Fruit fly (Drosophila melanogaster) ovary, adult (tissue): Measurements from ENCODE around the gene CG7991.
A peak's percentile ranks its signal among the peaks of the same experiment; 100 is the strongest.

Source experiments
- CG17801 ChIP-seq: fragments of 200-800 bp; optimal IDR thresholded peaks from 2 replicates; lab custom pipeline; 2019; ENCODE audit warnings: missing biosample characterization, mild to moderate bottlenecking, missing genetic modification characterization, moderate library complexity; ENCODE audit not compliant: partially characterized antibody

The CG7991 gene

DNA sequence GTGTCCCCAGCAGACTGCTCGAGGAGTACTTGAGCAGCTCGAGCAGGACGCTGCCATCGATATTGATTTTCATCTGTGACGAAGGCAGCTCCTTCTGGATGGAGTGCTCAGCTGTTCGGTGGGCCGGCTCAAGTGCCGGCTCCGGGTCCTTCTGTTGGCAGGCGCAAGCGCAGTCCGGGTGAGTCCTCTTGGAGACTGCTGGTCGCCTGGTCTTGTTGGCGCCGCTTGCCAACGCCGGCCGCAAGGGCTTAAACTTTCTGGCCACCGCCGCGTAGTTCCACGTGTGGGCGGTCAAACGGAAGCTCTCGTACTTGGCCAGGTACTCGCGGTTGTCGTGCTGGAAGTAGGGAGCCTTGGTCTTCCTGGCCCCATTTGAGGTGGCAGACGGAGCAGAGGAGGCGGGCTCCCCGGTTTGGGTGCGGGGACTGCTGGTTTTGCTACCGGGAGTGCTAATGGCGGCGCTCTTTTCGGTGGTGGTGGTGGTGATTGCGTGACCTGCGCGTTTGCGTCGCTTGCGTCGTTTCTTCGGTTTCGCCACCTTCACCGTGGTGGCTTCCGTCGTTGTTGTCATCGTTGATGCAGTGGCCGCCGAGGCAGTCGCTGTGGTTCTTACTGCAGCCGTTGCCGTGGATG is 12.7 kb upstream of the CG7991 start:
- no peak for TF ChIP-seq CG17801 (GFP tag; lab: Kevin White, UChicago)

DNA sequence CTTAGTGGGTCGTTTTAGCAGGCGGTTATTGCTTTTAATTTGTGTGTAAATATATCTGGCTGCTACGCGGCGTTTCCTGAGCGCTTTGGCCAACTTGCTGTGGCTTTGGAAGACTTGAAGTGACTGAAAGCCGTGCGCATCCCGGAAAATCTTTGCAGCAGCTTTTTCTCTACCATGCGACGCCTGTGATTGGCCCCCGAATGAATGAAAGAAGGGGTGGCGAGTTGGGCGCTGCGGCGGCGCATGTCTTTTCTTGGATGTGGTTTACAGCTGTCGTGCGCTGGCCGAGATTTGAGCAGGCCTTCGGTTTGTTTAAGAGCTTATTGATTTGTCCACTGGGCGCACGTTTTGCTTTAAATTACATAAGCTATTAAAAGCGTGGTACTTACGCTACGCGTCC is 11.0 kb upstream of the CG7991 start:
- no peak for TF ChIP-seq CG17801 (GFP tag; lab: Kevin White, UChicago)

DNA sequence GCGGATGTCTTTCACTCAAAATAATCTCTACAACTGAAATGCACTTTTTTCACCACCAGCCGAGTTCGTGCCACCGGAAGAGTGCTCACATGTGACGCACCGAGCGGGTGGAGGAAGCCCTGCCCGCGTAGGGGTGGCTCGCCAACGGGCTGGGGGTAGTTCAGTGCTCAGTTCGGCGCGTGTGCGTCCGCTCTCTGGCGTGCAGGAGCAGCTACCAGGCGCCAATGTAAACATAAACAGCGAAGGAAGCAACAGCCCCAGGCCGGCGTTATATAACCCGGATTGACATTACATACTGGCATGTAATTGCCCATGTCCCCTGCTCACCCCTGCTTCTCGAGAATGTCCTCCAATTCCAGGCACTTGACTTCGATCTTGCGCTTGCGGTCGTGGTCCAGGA is 10.3 kb upstream of the CG7991 start:
- TF ChIP-seq CG17801 (GFP tag; lab: Kevin White, UChicago): no peak

DNA sequence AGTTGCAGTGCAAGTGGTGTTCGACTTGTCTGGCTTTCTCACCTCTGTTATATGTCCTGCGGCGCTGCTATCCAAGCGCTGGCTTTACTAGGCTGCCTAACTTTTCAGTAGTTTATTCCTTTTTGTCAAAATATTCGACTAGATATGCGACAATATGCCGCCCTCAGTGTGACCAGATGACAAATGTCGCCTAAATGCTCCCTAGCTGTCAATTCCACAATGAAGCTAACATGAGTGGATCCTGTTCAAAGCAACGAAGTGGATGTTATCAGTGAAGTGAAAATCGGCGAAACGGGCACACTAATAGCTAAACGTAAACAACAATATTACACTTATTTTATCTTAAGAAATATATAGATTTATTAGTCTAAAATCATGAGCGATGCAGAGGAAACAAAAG is 9.6 kb upstream of the CG7991 start, which contains the start of the genes Srrm234 and CG7974:
Gene Srrm234 (minus strand): TSS at position 189 of the 400 bp plus-strand sequence.
Gene CG7974 (plus strand): TSS at position 263 of the 400 bp plus-strand sequence.
- peak; percentile 15 for TF ChIP-seq CG17801 (GFP tag; lab: Kevin White, UChicago)

DNA sequence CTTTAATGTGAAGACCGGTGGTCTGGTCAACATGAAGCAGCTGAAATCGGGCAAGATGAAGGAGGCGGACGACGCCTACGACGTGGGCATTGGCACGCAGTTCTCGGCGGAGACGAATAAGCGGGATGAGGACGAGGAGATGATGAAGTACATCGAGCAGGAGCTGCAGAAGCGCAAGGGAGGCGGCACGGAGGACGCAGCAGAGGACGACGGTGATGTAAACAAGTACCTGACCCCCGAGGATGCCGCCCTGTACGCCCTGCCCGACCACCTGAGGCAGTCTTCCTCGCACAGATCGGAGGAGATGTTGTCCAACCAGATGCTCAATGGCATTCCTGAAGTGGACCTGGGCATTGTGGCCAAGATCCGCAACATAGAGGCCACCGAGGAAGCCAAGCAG is 9.0 kb upstream of the CG7991 start:
- TF ChIP-seq CG17801 (GFP tag; lab: Kevin White, UChicago): no peak

DNA sequence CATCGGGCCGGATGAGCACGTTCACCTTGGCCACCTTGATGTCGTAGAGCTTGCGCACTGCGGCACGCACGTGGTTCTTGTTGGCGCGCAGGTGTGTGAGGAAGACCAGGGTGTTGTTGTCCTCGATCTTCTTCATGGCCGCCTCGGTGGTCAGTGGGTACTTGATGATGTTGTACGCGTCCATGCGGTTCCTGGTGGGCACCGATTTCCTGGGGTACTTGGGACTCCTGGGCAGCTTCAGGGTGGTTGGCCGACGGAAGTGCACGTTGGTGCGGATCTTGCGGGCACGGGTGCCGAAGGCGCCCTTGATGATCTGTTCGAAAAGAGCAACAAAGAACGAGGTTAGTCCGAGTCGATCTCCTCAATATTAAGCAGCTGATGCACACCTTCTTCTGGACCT is 7.1 kb upstream of the CG7991 start:
- TF ChIP-seq CG17801 (GFP tag; lab: Kevin White, UChicago): no peak

DNA sequence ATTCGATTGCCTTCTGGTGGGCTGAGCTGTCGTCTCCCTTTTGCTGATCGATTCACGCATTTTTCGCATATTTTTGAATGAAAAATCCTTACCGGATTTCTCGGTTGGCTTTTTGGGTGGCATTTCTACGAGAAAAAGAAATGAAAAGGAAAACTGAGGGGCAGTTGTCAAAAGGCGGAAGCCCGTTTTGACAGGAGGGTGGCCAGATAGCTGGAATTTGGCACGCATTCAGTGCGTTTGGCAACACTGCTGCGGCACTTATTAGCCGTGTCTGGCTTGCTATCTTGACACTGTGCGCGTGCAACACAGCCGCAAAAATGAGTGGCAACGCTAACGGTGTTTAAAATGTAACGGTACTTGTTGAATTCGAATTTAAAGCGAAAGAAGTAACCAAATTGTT is 6.0 kb upstream of the CG7991 start, which contains the start of gene RpL23A:
Gene RpL23A (minus strand): TSS at position 151 of the 400 bp plus-strand sequence.
- peak; percentile 87 for TF ChIP-seq CG17801 (GFP tag; lab: Kevin White, UChicago)

DNA sequence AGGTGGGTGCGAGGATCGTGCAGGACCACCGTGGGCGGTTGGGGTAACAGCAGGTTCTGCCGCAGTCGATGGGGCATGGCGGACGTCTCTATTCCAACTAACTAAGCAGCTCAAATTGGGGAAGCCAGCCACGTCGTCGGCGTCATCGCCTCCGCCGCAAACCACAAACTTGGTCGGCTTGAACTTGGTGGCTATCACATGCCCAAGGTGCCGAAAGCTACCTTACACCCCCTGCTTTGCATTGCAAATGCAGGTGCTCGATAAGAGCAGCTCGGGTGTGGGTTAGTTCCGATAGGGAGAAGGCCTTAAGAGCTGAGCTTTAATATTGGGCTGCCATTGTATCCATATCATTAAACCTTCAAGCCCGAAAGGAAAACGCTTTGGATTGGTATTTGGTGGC is 4.5 kb upstream of the CG7991 start, which contains the start of gene RabX5:
Gene RabX5 (minus strand): TSS at position 101 of the 400 bp plus-strand sequence.
- no peak for TF ChIP-seq CG17801 (GFP tag; lab: Kevin White, UChicago)

DNA sequence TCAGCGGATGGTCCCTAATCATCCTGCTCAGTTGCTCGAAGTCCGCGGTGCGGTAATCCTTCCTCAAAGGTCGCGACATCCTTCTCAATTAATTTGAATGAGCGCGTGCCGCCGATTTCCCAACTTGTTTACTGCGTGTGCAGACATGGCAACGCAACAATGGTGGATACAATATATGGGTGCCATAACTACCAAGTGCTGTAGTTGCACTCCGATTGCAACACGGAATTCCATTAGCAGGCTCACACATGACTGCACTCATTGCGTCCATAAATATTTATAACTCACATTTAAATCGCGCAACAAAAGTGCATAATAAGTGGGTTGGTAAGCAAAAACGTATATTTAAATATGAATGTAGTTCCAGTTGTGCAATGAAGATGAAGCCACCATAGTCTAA is 1.9 kb upstream of the CG7991 start, which contains the start of gene CG13930:
Gene CG13930 (minus strand): TSS at position 101 of the 400 bp plus-strand sequence.
- TF ChIP-seq CG17801 (GFP tag; lab: Kevin White, UChicago): no peak

DNA sequence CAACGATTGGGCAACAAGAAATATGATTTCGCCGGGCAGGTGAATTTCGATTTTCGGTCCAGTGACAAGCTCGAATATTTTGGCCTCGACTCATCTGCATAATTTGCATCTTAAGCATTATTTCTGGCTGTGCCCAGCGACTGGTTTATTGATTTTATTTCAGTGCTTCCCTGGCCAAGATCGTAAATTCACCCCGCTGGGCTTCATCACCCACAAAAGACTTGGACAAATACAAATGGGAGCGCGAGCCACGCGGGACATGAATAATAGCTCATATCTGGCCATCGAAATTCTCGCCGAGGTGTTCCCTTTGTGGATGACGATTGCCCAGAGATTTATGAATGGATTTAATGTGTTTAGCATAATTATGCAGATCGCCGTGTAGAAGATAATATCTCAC is 733 bp downstream of the CG7991 start:
- no peak for TF ChIP-seq CG17801 (GFP tag; lab: Kevin White, UChicago)

DNA sequence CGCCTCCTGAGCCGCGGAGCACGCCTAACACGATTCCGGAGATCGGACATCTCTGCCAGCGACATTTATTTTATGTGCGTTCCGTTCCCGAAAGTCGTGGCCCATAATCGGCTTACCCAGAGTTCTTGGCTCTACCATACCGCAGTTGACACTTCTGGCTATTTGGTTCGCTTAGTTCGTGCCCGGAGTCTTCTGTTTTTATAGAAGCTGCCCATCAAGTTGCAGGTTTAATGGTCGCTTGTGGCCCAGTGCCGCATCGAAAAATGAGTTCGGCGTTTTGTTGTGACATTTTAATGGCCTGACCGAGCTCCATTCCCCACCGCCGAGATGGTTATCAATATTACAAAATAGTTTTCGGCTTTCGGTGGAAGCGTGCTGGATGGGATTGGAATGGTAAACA is 1.7 kb downstream of the CG7991 start:
- TF ChIP-seq CG17801 (GFP tag; lab: Kevin White, UChicago): no peak

DNA sequence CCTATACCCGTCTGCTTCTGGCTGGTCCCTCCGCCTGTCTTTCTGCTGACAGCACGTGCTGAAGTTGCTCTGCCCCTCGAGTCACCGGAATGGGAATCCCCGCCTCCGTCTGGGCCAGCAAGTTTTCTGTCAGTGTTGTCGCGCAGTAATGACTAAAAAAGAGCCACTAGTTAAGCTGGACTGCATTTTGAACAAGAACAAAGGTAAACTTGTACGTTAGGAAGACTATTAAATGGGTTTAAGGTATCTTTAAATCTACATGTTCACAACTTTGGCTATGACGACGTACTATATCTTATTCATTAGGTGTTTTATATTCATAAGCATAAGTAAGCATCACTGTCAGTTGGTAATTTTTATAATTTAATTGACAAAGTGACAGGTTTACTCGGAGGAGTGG is 4.9 kb downstream of the CG7991 start:
- TF ChIP-seq CG17801 (GFP tag; lab: Kevin White, UChicago): no peak

DNA sequence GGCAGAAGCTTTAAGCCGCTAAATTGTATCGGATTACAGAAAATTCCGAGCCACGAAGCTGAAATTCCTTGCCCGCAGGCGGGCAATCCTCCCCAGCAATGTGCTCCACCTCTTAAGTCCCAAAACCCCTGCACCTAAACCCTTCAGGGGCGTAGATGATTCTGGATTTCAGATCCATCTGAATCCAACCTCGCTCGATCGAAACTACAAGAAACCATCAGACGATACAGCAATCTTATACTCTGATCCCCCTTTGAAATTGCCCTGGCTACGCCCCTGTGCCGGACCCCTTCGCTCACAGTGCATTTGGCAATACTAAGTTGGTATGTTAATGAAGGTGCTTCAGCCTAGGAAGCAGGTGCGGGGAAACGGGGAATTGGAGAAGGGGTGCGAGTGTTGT is 8.6 kb downstream of the CG7991 start:
- TF ChIP-seq CG17801 (GFP tag; lab: Kevin White, UChicago): no peak

DNA sequence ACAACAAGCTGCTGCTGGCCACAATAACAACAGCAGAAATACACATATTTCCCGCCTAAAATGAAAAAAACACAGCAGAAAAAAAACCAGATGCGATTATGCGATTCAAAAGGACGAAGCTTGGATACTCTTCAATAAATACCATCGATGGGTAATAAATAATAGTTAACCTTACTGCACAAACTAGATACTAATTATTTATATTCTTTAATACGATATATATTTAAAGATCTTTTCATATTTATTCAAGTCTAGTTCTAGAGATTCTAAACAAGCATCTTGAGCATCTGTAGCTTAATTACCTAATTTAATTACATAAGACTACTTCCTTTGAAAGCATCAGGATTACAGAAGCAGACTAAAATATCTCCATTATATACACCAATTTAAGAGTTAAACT is 13.7 kb downstream of the CG7991 start:
- no peak for TF ChIP-seq CG17801 (GFP tag; lab: Kevin White, UChicago)

DNA sequence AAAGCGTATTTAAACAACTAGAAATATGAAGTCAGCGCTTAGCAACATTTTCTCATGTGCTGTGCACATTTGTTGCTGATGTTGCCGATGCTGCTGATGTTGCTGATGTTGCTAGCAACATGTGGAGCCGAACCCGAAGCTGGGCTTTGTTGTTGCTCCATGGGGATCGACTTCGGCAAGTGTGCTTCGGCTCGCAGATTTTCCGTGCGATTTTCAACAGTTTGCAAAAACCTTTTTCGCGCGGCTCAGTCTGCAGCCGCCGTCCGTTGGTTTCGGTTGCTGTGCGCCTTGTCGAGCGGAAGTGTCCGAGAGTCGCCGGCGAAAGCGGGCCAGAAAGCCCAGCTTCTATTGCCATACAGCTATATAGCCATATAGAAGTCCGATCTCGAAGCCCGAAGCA is 14.1 kb downstream of the CG7991 start:
- TF ChIP-seq CG17801 (GFP tag; lab: Kevin White, UChicago): no peak

DNA sequence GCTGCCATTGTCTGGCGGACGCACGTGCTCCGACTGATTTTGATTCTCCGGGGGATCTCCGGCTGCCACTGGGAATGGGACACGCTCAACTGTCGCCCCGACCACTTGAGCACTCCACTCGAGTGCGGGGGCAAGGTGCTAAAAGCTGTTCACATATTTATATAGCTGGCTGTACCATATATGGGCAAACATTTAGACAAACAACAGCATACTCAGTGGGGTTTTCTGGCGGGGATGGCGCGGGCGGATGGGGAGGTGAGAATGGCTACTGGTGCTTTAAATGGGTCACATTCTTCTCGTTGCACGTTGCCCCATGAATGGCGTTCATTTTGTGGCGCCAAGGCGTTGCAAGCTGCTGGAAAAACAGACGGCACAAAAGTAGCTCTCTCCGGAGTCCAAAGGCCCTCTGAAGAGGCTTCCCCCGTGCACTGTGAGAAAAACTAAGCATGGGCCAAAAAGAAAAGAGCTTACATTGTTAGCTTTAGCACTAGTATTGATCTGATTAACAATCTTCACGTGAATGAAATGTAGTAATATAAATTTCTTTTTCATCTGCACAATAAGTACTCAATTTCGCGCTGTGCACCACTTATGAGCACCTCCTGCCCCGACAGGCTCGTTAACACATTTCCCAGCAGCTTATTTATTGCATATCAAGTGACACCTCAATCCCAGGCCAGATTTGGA is 16.4 kb downstream of the CG7991 start:
- no peak for TF ChIP-seq CG17801 (GFP tag; lab: Kevin White, UChicago)
